Worm (Caenorhabditis elegans) whole organism, L1 larva: ENCODE measurements around the gene arl-1.

Source experiments
- ceh-90 ChIP-seq: sonication (generic microtip); optimal IDR thresholded peaks from 2 replicates; lab custom pipeline; 2016; ENCODE audit warnings: missing genetic modification characterization, missing compliant biosample characterization
- egl-13 ChIP-seq: sonication (generic microtip); optimal IDR thresholded peaks from 2 replicates; lab custom pipeline; 2016; ENCODE audit warnings: missing genotype, missing genetic modification reagents, missing genetic modification characterization, missing compliant biosample characterization
- irx-1 ChIP-seq: sonication (generic microtip); optimal IDR thresholded peaks from 2 replicates; lab custom pipeline; 2016; ENCODE audit warnings: missing genetic modification characterization, missing compliant biosample characterization
- nhr-76 ChIP-seq: sonication (generic microtip); optimal IDR thresholded peaks from 2 replicates; lab custom pipeline; 2017; ENCODE audit warnings: missing biosample characterization, missing genetic modification characterization
- ztf-4 ChIP-seq: fragments of 150-350 bp; optimal IDR thresholded peaks from 2 replicates; lab custom pipeline; 2014; ENCODE audit warnings: missing biosample characterization, missing genetic modification characterization

- no peak for TF ChIP-seq nhr-76 (tag; lab: Kevin White, UChicago)
- TF ChIP-seq ceh-90 = no peak
- TF ChIP-seq irx-1 (tag; lab: Kevin White, UChicago) = no peak
- no peak for TF ChIP-seq ztf-4 (tag; lab: Kevin White, UChicago)
- TF ChIP-seq egl-13 (tag; lab: Kevin White, UChicago) = no peak
Measured at ce11 chrII:8588442-8588841, 6.6 kb downstream of the arl-1 start.
